Fruit fly (Drosophila melanogaster) whole organism, pupa: ENCODE measurements around the gene CG5078.

Source experiments
- CG12605 ChIP-seq: fragments of 200-800 bp; sonication (Bioruptor generic); IDR thresholded peaks from 2 replicates; pipeline ENCODE4 v1.3.6; 2022; ENCODE audit warnings: missing biosample characterization, missing genetic modification characterization
- CG13204 ChIP-seq: fragments of 200-800 bp; sonication (Bioruptor generic); optimal IDR thresholded peaks from 2 replicates; lab custom pipeline; 2018; ENCODE audit warnings: missing biosample characterization, mild to moderate bottlenecking, missing genetic modification characterization, moderate library complexity
- CG14655 ChIP-seq: fragments of 200-800 bp; sonication (Bioruptor generic); optimal IDR thresholded peaks from 3 replicates; lab custom pipeline; 2017; ENCODE audit warnings: mild to moderate bottlenecking, missing biosample characterization, missing genetic modification reagents, missing genetic modification characterization
- CG15710 ChIP-seq: fragments of 200-800 bp; sonication (Bioruptor generic); optimal IDR thresholded peaks from 2 replicates; lab custom pipeline; 2018; ENCODE audit warnings: missing biosample characterization, mild to moderate bottlenecking, missing genetic modification characterization, moderate library complexity
- CG17806 ChIP-seq: fragments of 200-800 bp; sonication (Bioruptor generic); optimal IDR thresholded peaks from 2 replicates; lab custom pipeline; 2018; ENCODE audit warnings: missing biosample characterization, mild to moderate bottlenecking, missing genetic modification characterization, moderate library complexity
- CG32121 ChIP-seq: fragments of 200-800 bp; sonication (Bioruptor generic); IDR thresholded peaks from 2 replicates; pipeline ENCODE4 v1.3.6; 2022; ENCODE audit warnings: missing biosample characterization, missing genetic modification characterization
- CG8159 ChIP-seq: fragments of 200-800 bp; sonication (Bioruptor generic); optimal IDR thresholded peaks from 3 replicates; lab custom pipeline; 2018; ENCODE audit warnings: missing biosample characterization, mild to moderate bottlenecking, missing genetic modification characterization, moderate library complexity
- CG8301 ChIP-seq: fragments of 200-800 bp; sonication (Bioruptor generic); optimal IDR thresholded peaks from 2 replicates; lab custom pipeline; 2018; ENCODE audit warnings: missing biosample characterization, mild to moderate bottlenecking, missing genetic modification characterization
- D1 ChIP-seq: fragments of 200-800 bp; sonication (Bioruptor generic); optimal IDR thresholded peaks from 2 replicates; lab custom pipeline; 2018; ENCODE audit warnings: missing biosample characterization, mild to moderate bottlenecking, missing genetic modification characterization, moderate library complexity
- EcR ChIP-seq: fragments of 200-800 bp; sonication (Bioruptor generic); optimal IDR thresholded peaks from 3 replicates; lab custom pipeline; 2019; ENCODE audit warnings: missing biosample characterization, missing genetic modification characterization, mild to moderate bottlenecking, moderate library complexity, missing genetic modification reagents
- gl ChIP-seq: fragments of 200-800 bp; sonication (Bioruptor generic); optimal IDR thresholded peaks from 2 replicates; lab custom pipeline; 2018; ENCODE audit warnings: missing biosample characterization, mild to moderate bottlenecking, missing genetic modification characterization

- TF ChIP-seq CG8159 (tag; lab: Kevin White, UChicago) (peak; percentile 80), CG14655 (GFP tag; lab: Kevin White, UChicago) (peak; percentile 83), CG32121 (GFP tag; lab: Robert Waterston, UW) (no peak), CG8301 (tag; lab: Kevin White, UChicago) (peak; percentile 81), gl (tag; lab: Kevin White, UChicago) (peak; percentile 47), D1 (tag; lab: Kevin White, UChicago) (peak; percentile 75), CG17806 (tag; lab: Kevin White, UChicago) (peak; percentile 84), CG13204 (GFP tag; lab: Kevin White, UChicago) (no peak), CG15710 (tag; lab: Kevin White, UChicago) (peak; percentile 73), CG12605 (GFP tag; lab: Robert Waterston, UW) (no peak), EcR (GFP tag; lab: Kevin White, UChicago) (no peak)
Measured at dm6 chr3L:20474789-20475208, 31.0 kb upstream of the CG5078 start.
